Worm (Caenorhabditis elegans) whole organism, L1 larva: ENCODE results near the gene famh-136.

Experiments
- C16A3.4 ChIP-seq: fragments of 150-350 bp; optimal IDR thresholded peaks from 2 replicates; lab custom pipeline; 2014; ENCODE audit warnings: missing biosample characterization, missing genetic modification characterization
- Y116A8C.19 ChIP-seq: sonication (generic microtip); optimal IDR thresholded peaks from 2 replicates; lab custom pipeline; 2016; ENCODE audit warnings: missing compliant biosample characterization, missing genetic modification characterization, borderline replicate concordance
- aly-2 ChIP-seq: fragments of 150-350 bp; optimal IDR thresholded peaks from 2 replicates; lab custom pipeline; 2014; ENCODE audit warnings: missing biosample characterization, missing genetic modification characterization
- blmp-1 ChIP-seq: fragments of 150-350 bp; optimal IDR thresholded peaks from 2 replicates; lab custom pipeline; 2014; ENCODE audit warnings: missing biosample characterization, missing genetic modification characterization
- ceh-8 ChIP-seq: fragments of 200-800 bp; sonication (Bioruptor generic); optimal IDR thresholded peaks from 2 replicates; lab custom pipeline; 2018; ENCODE audit warnings: mild to moderate bottlenecking, missing genetic modification characterization, moderate library complexity, missing compliant biosample characterization
- ceh-82 ChIP-seq, 3 experiments: fragments of 150-350 bp in 1 of 3; sonication (generic microtip) in 2 of 3; optimal IDR thresholded peaks; 2 replicates each; lab custom pipeline; 2014 to 2017; ENCODE audit warnings: missing biosample characterization in 3 of 3, missing genetic modification characterization in 3 of 3
- ces-1 ChIP-seq: fragments of 150-350 bp; optimal IDR thresholded peaks from 2 replicates; lab custom pipeline; 2014; ENCODE audit warnings: missing biosample characterization, missing genetic modification reagents, missing genetic modification characterization
- dpl-1 ChIP-seq, 3 experiments: fragments of 150-350 bp in 2 of 3; sonication (generic microtip) in 1 of 3; optimal IDR thresholded peaks; 2 replicates each; lab custom pipeline; 2014 to 2017; ENCODE audit warnings: missing biosample characterization in 3 of 3, missing genetic modification characterization in 3 of 3, missing genetic modification reagents in 3 of 3
- dsc-1 ChIP-seq: sonication (generic microtip); optimal IDR thresholded peaks from 2 replicates; lab custom pipeline; 2016; ENCODE audit warnings: mild to moderate bottlenecking, missing genetic modification characterization, missing compliant biosample characterization
- efl-1 ChIP-seq, 4 experiments: fragments of 150-350 bp; optimal IDR thresholded peaks in 3 of 4; peaks in 1 of 4; 1 replicate in 1 of 4; 2 replicates in 3 of 4; lab custom pipeline; 2014; ENCODE audit warnings: missing biosample characterization in 2 of 4, missing genetic modification characterization in 2 of 4, missing genetic modification reagents in 2 of 4
- efl-3 ChIP-seq: fragments of 200-800 bp; sonication (Bioruptor generic); optimal IDR thresholded peaks from 2 replicates; lab custom pipeline; 2018; ENCODE audit warnings: mild to moderate bottlenecking, missing genetic modification characterization, missing compliant biosample characterization
- egl-13 ChIP-seq: sonication (generic microtip); optimal IDR thresholded peaks from 2 replicates; lab custom pipeline; 2016; ENCODE audit warnings: missing genotype, missing genetic modification reagents, missing genetic modification characterization, missing compliant biosample characterization
- egl-27 ChIP-seq, 2 experiments: fragments of 150-350 bp in 1 of 2; sonication (generic microtip); optimal IDR thresholded peaks; 3 replicates each; lab custom pipeline; 2017 to 2018; ENCODE audit warnings: missing biosample characterization in 2 of 2, missing genetic modification characterization in 2 of 2, missing genetic modification reagents in 2 of 2
- elt-3 ChIP-seq, 6 experiments: fragments of 150-350 bp in 1 of 6; sonication (generic microtip); optimal IDR thresholded peaks; 2 replicates each; lab custom pipeline; 2017 to 2018; ENCODE audit warnings: missing biosample characterization in 6 of 6, missing genetic modification characterization in 6 of 6, inconsistent platforms in 1 of 6
- fkh-8 ChIP-seq: sonication (generic microtip); optimal IDR thresholded peaks from 2 replicates; lab custom pipeline; 2016; ENCODE audit warnings: mild to moderate bottlenecking, missing genetic modification characterization, missing compliant biosample characterization
- grh-1 ChIP-seq: fragments of 200-800 bp; sonication (Bioruptor generic); IDR thresholded peaks from 2 replicates; pipeline ENCODE4 v1.3.6; 2022; ENCODE audit warnings: missing genetic modification reagents, missing genetic modification characterization, missing compliant biosample characterization
- isw-1 ChIP-seq: fragments of 200-800 bp; sonication (Bioruptor generic); IDR thresholded peaks from 2 replicates; pipeline ENCODE4 v1.3.6; 2022; ENCODE audit warnings: missing genetic modification characterization, missing compliant biosample characterization
- lin-14 ChIP-seq: fragments of 200-800 bp; sonication (Bioruptor generic); optimal IDR thresholded peaks from 2 replicates; lab custom pipeline; 2018; ENCODE audit warnings: mild to moderate bottlenecking, missing genetic modification characterization, moderate library complexity, missing compliant biosample characterization
- lin-15B ChIP-seq: fragments of 150-350 bp; sonication (generic microtip); optimal IDR thresholded peaks from 3 replicates; lab custom pipeline; 2014; ENCODE audit warnings: missing biosample characterization, missing genetic modification characterization
- lsy-2 ChIP-seq, 2 experiments: fragments of 150-350 bp; optimal IDR thresholded peaks; 2 replicates each; lab custom pipeline; 2014; ENCODE audit warnings: missing biosample characterization in 2 of 2, missing genetic modification characterization in 2 of 2
- mab-9 ChIP-seq: fragments of 200-800 bp; sonication (Bioruptor generic); IDR thresholded peaks from 2 replicates; pipeline ENCODE4 v1.3.6; 2022; ENCODE audit warnings: missing genetic modification reagents, missing genetic modification characterization, missing compliant biosample characterization
- mef-2 ChIP-seq: fragments of 150-350 bp; optimal IDR thresholded peaks from 2 replicates; lab custom pipeline; 2014; ENCODE audit warnings: missing biosample characterization, missing genetic modification characterization
- mep-1 ChIP-seq: fragments of 150-350 bp; optimal IDR thresholded peaks from 2 replicates; lab custom pipeline; 2014; ENCODE audit warnings: missing biosample characterization, missing genetic modification characterization
- nhr-11 ChIP-seq: fragments of 150-350 bp; optimal IDR thresholded peaks from 2 replicates; lab custom pipeline; 2014; ENCODE audit warnings: missing biosample characterization, missing genetic modification characterization
- nhr-12 ChIP-seq: sonication (generic microtip); optimal IDR thresholded peaks from 2 replicates; lab custom pipeline; 2017; ENCODE audit warnings: missing biosample characterization, missing genetic modification characterization
- nhr-19 ChIP-seq: fragments of 200-800 bp; sonication (Bioruptor generic); conservative IDR thresholded peaks from 2 replicates; pipeline ENCODE4 v1.3.6; 2022; ENCODE audit warnings: missing genetic modification characterization, missing compliant biosample characterization
- nhr-77 ChIP-seq: fragments of 150-350 bp; optimal IDR thresholded peaks from 2 replicates; lab custom pipeline; 2014; ENCODE audit warnings: missing biosample characterization, missing genetic modification characterization
- nhr-84 ChIP-seq: sonication (generic microtip); optimal IDR thresholded peaks from 2 replicates; lab custom pipeline; 2017; ENCODE audit warnings: missing biosample characterization, missing genetic modification characterization
- nhr-85 ChIP-seq: sonication (generic microtip); peaks from one replicate; lab custom pipeline; 2016; ENCODE audit warnings: missing genetic modification characterization, inconsistent platforms, missing compliant biosample characterization
- nhr-90 ChIP-seq: sonication (generic microtip); optimal IDR thresholded peaks from 2 replicates; lab custom pipeline; 2016; ENCODE audit warnings: mild to moderate bottlenecking, missing genetic modification characterization, missing compliant biosample characterization; ENCODE audit not compliant: poor library complexity
- pag-3 ChIP-seq: sonication (generic microtip); optimal IDR thresholded peaks from 2 replicates; lab custom pipeline; 2017; ENCODE audit warnings: missing genetic modification characterization, mild to moderate bottlenecking, missing compliant biosample characterization, antibody characterized with exemption, borderline replicate concordance; ENCODE audit not compliant: insufficient read depth
- skn-1 ChIP-seq: fragments of 150-350 bp; optimal IDR thresholded peaks from 2 replicates; lab custom pipeline; 2014; ENCODE audit warnings: missing biosample characterization, missing genetic modification characterization
- snpc-4 ChIP-seq: fragments of 150-350 bp; optimal IDR thresholded peaks from 2 replicates; lab custom pipeline; 2014; ENCODE audit warnings: missing biosample characterization, missing genetic modification characterization
- snu-23 ChIP-seq: sonication (generic microtip); optimal IDR thresholded peaks from 2 replicates; lab custom pipeline; 2016; ENCODE audit warnings: missing genetic modification characterization, missing compliant biosample characterization
- sup-37 ChIP-seq: fragments of 200-800 bp; sonication (Bioruptor generic); optimal IDR thresholded peaks from 2 replicates; lab custom pipeline; 2018; ENCODE audit warnings: mild to moderate bottlenecking, missing genetic modification characterization, missing compliant biosample characterization
- swsn-7 ChIP-seq: sonication (generic microtip); optimal IDR thresholded peaks from 2 replicates; lab custom pipeline; 2016; ENCODE audit warnings: missing genetic modification characterization, missing compliant biosample characterization
- unc-130 ChIP-seq: fragments of 150-350 bp; optimal IDR thresholded peaks from 2 replicates; lab custom pipeline; 2017; ENCODE audit warnings: missing biosample characterization, missing genetic modification characterization, inconsistent platforms
- unc-30 ChIP-seq: sonication (generic microtip); optimal IDR thresholded peaks from 2 replicates; lab custom pipeline; 2017; ENCODE audit warnings: missing biosample characterization, missing genetic modification characterization
- unc-86 ChIP-seq: sonication (generic microtip); optimal IDR thresholded peaks from 2 replicates; lab custom pipeline; 2016; ENCODE audit warnings: missing genetic modification characterization, missing compliant biosample characterization
- vab-15 ChIP-seq: sonication (generic microtip); optimal IDR thresholded peaks from 2 replicates; lab custom pipeline; 2017; ENCODE audit warnings: missing genotype, mild to moderate bottlenecking, missing genetic modification characterization, missing compliant biosample characterization
- xbp-1 ChIP-seq: sonication (generic microtip); optimal IDR thresholded peaks from 2 replicates; lab custom pipeline; 2016; ENCODE audit warnings: missing genetic modification characterization, missing compliant biosample characterization
- zip-4 ChIP-seq: fragments of 200-800 bp; sonication (Bioruptor generic); optimal IDR thresholded peaks from 2 replicates; lab custom pipeline; 2018; ENCODE audit warnings: mild to moderate bottlenecking, missing genetic modification characterization, moderate library complexity, missing compliant biosample characterization
- ztf-11 ChIP-seq, 2 experiments: sonication (generic microtip); optimal IDR thresholded peaks; 2 replicates each; lab custom pipeline; 2016 to 2017; ENCODE audit warnings: missing genetic modification characterization in 2 of 2, missing biosample characterization in 1 of 2, missing compliant biosample characterization in 1 of 2
- ztf-4 ChIP-seq: fragments of 150-350 bp; optimal IDR thresholded peaks from 2 replicates; lab custom pipeline; 2014; ENCODE audit warnings: missing biosample characterization, missing genetic modification characterization

famh-136 gene

DNA sequence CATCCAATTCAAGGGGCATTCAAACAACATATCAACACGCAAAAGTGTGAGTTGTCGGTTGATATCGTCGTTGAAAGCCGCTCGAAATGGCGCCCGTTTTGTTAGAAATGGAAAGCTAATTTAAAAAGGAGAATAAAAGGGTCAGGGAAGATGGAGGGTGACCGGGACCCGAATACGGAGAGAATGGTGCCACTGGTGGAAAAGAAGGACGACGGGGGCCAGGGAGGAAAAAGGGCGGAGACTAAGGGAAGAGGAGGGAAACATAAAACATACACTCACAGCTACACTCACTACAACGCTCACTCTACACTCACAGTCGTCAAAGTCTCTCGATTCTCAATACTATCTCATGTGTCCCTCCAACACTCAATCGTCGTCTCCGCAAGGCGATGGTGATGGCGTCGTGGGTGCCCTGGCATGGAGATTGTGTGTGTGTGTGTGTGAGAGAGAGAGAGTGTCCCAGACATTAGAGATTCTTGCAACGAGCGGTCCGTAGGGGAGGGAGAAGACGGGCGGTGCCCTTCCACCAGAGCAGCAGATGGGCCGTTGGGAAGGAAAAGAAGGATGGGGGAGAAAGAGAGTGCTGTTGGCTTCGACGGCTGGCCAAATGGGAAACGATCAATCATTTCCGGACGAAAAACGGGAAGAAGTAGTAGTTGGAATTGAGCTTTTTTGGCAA lies 13.4 kb upstream of the famh-136 start (continued):
- no peak for TF ChIP-seq pag-3 (tag; lab: Kevin White, UChicago)
- TF ChIP-seq blmp-1 (tag; lab: Kevin White, UChicago): peak; percentile 42
- no peak for TF ChIP-seq Y116A8C.19 (tag; lab: Kevin White, UChicago)
- TF ChIP-seq fkh-8 (tag; lab: Kevin White, UChicago): peak; percentile 81
- no peak for TF ChIP-seq skn-1
- peak; percentile 74 to 88 for TF ChIP-seq lsy-2 (tag; optimal IDR thresholded peaks at IDR 0.05; lab: Kevin White, UChicago)
- no peak for TF ChIP-seq nhr-84
- TF ChIP-seq unc-130 (tag; lab: Kevin White, UChicago): no peak
- peak; percentile 80 for TF ChIP-seq nhr-85 (tag; lab: Kevin White, UChicago)
- TF ChIP-seq efl-1 (optimal IDR thresholded peaks at IDR 0.05; lab: Kevin White, UChicago): peak; percentile 75 to 76
- TF ChIP-seq efl-1 (GFP tag; optimal IDR thresholded peaks at IDR 0.05 in 1 of 2; lab: Kevin White, UChicago): peak; percentile 25 to 94
- no peak for TF ChIP-seq lin-15B (tag; lab: Kevin White, UChicago)
- TF ChIP-seq xbp-1 (tag; lab: Kevin White, UChicago): peak; percentile 66
- TF ChIP-seq nhr-77 (tag; lab: Kevin White, UChicago): no peak
- peak; percentile 88 for TF ChIP-seq swsn-7 (tag; lab: Kevin White, UChicago)
- no peak for TF ChIP-seq ceh-8 (GFP tag; lab: Kevin White, UChicago)
- no peak for TF ChIP-seq elt-3 (tag; optimal IDR thresholded peaks at IDR 0.05; lab: Kevin White, UChicago)
- peak; percentile 25 for TF ChIP-seq snpc-4 (tag; lab: Kevin White, UChicago)
- TF ChIP-seq dpl-1 (GFP tag; optimal IDR thresholded peaks at IDR 0.05; lab: Kevin White, UChicago): peak; percentile 43 to 53 (median 51)
- TF ChIP-seq zip-4 (GFP tag; lab: Kevin White, UChicago): no peak
- TF ChIP-seq ces-1 (GFP tag; lab: Kevin White, UChicago): no peak
- TF ChIP-seq nhr-90 (tag; lab: Kevin White, UChicago): no peak
- TF ChIP-seq mef-2: peak; percentile 72
- TF ChIP-seq unc-86 (tag; lab: Kevin White, UChicago): peak; percentile 88
- TF ChIP-seq aly-2: peak; percentile 28
- TF ChIP-seq egl-13 (tag; lab: Kevin White, UChicago): peak; percentile 61
- peak; percentile 68 for TF ChIP-seq dsc-1 (tag; lab: Kevin White, UChicago)
- TF ChIP-seq mep-1 (tag; lab: Kevin White, UChicago): peak; percentile 57
- peak; percentile 78 for TF ChIP-seq nhr-19
- peak; percentile 62 for TF ChIP-seq isw-1 (GFP tag; lab: Robert Waterston, UW)
- TF ChIP-seq egl-27 (tag; optimal IDR thresholded peaks at IDR 0.05; lab: Kevin White, UChicago): peak in 1 of 2 experiments; percentile 35
- peak; percentile 42 for TF ChIP-seq nhr-11
- peak; percentile 94 for TF ChIP-seq snu-23
- peak; percentile 71 to 84 (median 74) for TF ChIP-seq ceh-82 (tag; optimal IDR thresholded peaks at IDR 0.05; lab: Kevin White, UChicago)
- no peak for TF ChIP-seq sup-37
- peak; percentile 74 for TF ChIP-seq C16A3.4
- TF ChIP-seq ztf-11 (tag; optimal IDR thresholded peaks at IDR 0.05; lab: Kevin White, UChicago): peak in 1 of 2 experiments; percentile 82
- no peak for TF ChIP-seq vab-15
- peak; percentile 32; the same call in 1 of the 2 replicates for TF ChIP-seq mab-9
- peak; percentile 97 for TF ChIP-seq lin-14 (GFP tag; lab: Kevin White, UChicago)
- TF ChIP-seq grh-1 (GFP tag; lab: Robert Waterston, UW): no peak
- no peak for TF ChIP-seq nhr-12 (tag; lab: Kevin White, UChicago)
- TF ChIP-seq efl-3 (GFP tag; lab: Kevin White, UChicago): no peak
- TF ChIP-seq ztf-4 (tag; lab: Kevin White, UChicago): peak; percentile 64
- TF ChIP-seq unc-30 (tag; lab: Kevin White, UChicago): no peak
- TF ChIP-seq, all 84 proteins: peak for 45
